Worm (Caenorhabditis elegans): ENCODE measurements around the gene kin-20.

The kin-20 gene

ce11 chrX:15246182-15246581 lies 31.4 kb downstream of the kin-20 start, which contains the start of gene piki-1:
TSS of gene piki-1 (minus strand) at chrX:15246399.
- TF ChIP-seq unc-62 (GFP tag; optimal IDR thresholded peaks at IDR 0.05) = no peak

ce11 chrX:15242726-15243125 lies 34.8 kb downstream of the kin-20 start:
- no peak for TF ChIP-seq unc-62 (GFP tag; optimal IDR thresholded peaks at IDR 0.05)

- no peak for TF ChIP-seq unc-62 (GFP tag; optimal IDR thresholded peaks at IDR 0.05)
Measured at ce11 chrX:15241169-15241568, 36.4 kb downstream of the kin-20 start.

DNA sequence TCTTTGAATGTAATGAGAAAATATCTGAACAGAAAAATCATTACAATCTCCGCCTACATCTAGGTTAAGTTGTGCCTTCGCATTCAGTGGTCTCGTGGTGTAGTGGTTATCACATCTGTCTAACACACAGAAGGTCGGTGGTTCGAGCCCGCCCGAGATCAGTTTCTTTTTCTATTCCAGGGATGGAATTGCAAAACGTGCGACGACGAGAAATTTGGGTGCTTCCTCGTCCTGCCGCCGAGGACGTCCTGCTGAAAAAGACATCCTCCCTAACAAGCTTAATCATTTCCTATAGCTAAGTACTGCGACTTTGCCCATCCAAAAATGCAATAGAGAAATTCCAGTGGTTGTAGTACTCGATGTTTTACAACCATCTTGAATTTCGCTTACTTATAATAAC lies 41.5 kb downstream of the kin-20 start:
- TF ChIP-seq unc-62 (GFP tag; optimal IDR thresholded peaks at IDR 0.05) = no peak

ce11 chrX:15233684-15234083 lies 43.9 kb downstream of the kin-20 start:
- no peak for TF ChIP-seq unc-62 (GFP tag; optimal IDR thresholded peaks at IDR 0.05)

DNA sequence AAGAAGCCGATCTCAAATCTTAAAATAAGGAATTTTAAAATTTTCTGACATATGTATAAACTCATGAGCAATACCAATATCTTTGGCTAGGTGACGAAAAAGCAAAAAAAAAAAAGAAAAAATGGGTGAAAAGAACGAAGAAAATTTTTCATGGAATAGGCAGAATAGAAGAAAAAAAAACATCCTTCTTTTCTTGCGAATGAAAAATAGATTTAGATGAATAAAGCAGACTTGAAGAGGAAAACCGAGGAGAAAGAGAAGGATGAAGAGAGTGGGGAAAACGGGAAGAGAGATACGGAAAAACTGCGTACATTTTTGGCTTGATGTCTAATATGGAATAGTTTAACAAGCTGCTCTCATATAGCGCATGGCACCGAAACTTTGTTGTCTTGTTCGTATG lies 45.8 kb downstream of the kin-20 start:
- no peak for TF ChIP-seq unc-62 (GFP tag; optimal IDR thresholded peaks at IDR 0.05)

DNA sequence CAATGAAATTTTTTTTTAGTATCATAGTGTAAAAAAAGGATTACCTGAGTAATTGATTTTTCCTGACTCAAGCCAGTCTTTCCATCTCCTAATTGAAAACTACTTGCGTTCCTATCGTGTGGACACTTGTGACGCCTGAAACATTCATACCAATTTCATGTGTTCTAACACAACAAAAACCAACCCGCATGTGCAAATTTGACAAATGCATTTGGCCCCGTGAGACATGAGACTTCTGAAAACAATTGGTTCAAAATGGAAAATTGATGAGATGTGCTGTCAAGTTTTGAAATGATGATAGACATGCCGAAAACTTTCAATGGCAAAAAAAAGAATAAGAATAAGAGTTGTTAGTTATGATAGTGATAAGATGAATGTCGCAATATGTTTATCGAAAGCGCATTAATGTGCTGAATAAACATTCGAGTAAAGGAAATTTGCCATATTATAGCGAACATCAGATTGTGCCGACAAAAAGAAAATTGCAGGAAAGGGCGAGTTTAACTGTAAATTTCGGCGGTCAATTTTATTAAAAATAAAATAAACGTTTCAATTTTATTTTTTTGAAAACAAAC lies 47.1 kb downstream of the kin-20 start, which contains the start of gene H03A11.2:
H03A11.2 (minus strand) TSS at position 252 of the 575 bp plus-strand sequence.
- TF ChIP-seq unc-62 (GFP tag; optimal IDR thresholded peaks at IDR 0.05) = no peak

ce11 chrX:15229174-15229573 lies 48.4 kb downstream of the kin-20 start:
- TF ChIP-seq unc-62 (GFP tag; optimal IDR thresholded peaks at IDR 0.05) = no peak

ce11 chrX:15225180-15225724 lies 52.3 kb downstream of the kin-20 start:
- no peak for TF ChIP-seq unc-62 (GFP tag; optimal IDR thresholded peaks at IDR 0.05)

- TF ChIP-seq unc-62 (GFP tag; optimal IDR thresholded peaks at IDR 0.05) = no peak
Measured at ce11 chrX:15224128-15224527, 53.4 kb downstream of the kin-20 start.

DNA sequence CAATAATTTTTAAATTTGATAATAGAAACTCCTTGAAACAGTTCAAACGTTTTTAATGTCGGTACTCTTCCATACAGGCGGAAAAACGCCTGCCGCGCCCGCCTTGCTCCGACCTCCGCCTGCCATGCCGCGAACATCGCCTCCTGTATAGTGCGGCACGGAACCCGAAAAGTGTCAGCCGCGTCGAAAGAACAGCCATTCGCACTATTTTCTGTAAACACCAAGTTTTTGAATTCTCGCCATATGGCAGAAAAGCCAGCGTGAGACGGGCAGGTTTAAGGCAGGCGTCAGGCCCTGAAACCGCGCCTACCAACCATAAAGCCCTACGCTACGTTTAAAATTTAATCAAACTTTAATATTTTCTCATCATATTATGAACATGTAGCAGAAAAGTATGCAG lies 54.8 kb downstream of the kin-20 start:
- no peak for TF ChIP-seq unc-62 (GFP tag; optimal IDR thresholded peaks at IDR 0.05)

ce11 chrX:15221865-15222551 lies 55.6 kb downstream of the kin-20 start:
- no peak for TF ChIP-seq unc-62 (GFP tag; optimal IDR thresholded peaks at IDR 0.05)

DNA sequence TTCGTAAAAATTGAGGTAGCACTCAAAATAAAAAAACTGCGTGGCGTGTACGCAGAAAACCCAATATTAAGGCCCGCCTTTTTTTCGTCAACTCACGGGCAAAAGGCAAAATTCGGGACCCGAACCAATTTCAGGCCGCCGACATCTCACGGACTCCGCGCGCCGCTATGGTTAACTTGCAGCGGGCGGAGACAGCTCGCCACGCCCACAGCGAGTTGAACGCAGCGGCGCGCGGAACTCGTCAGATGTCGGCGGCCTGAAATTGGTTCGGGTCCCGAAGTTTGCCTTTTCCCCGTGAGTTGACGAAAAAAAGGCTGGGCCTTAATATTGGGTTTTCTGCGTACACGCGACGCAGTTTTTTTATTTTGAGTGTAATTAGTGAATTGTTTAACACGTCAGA lies 56.5 kb downstream of the kin-20 start:
- TF ChIP-seq unc-62 (GFP tag; optimal IDR thresholded peaks at IDR 0.05) = no peak

Measured in whole organism, dauer.